Worm (Caenorhabditis elegans) whole organism, midembryonic: ENCODE data around the gene T28C6.11.

Experiments used
- T22C8.4 ChIP-seq: fragments of 200-800 bp; sonication (Bioruptor generic); IDR thresholded peaks from 2 replicates; pipeline ENCODE4 v1.3.6; 2022; ENCODE audit warnings: missing genetic modification characterization, missing compliant biosample characterization
- cog-1 ChIP-seq: sonication (generic microtip); optimal IDR thresholded peaks from 2 replicates; lab custom pipeline; 2016; ENCODE audit warnings: missing genetic modification characterization, missing compliant biosample characterization
- flt-1 ChIP-seq: fragments of 200-800 bp; sonication (Bioruptor generic); IDR thresholded peaks from 2 replicates; pipeline ENCODE4 v1.3.6; 2022; ENCODE audit warnings: missing genetic modification characterization, missing compliant biosample characterization
- klf-2 ChIP-seq: fragments of 200-800 bp; sonication (Bioruptor generic); conservative IDR thresholded peaks from 2 replicates; pipeline ENCODE4 v1.3.6; 2022; ENCODE audit warnings: missing genetic modification reagents, missing genetic modification characterization, missing compliant biosample characterization
- med-1 ChIP-seq: sonication (generic microtip); optimal IDR thresholded peaks from 2 replicates; lab custom pipeline; 2017; ENCODE audit warnings: missing genetic modification characterization, mild to moderate bottlenecking, missing compliant biosample characterization, antibody characterized with exemption, missing genetic modification reagents; ENCODE audit not compliant: insufficient read depth
- ref-1 ChIP-seq: fragments of 200-800 bp; sonication (Bioruptor generic); conservative IDR thresholded peaks from 2 replicates; pipeline ENCODE4 v1.3.6; 2022; ENCODE audit warnings: missing genetic modification reagents, missing genetic modification characterization, missing compliant biosample characterization
- tab-1 ChIP-seq: fragments of 200-800 bp; sonication (Bioruptor generic); IDR thresholded peaks from 2 replicates; pipeline ENCODE4 v1.3.6; 2022; ENCODE audit warnings: missing genetic modification characterization, missing compliant biosample characterization
- ztf-23 ChIP-seq: fragments of 200-800 bp; sonication (Bioruptor generic); IDR thresholded peaks from 2 replicates; pipeline ENCODE4 v1.3.6; 2022; ENCODE audit warnings: missing genetic modification reagents, missing genetic modification characterization, missing compliant biosample characterization
- ztf-29 ChIP-seq: fragments of 200-800 bp; sonication (Bioruptor generic); IDR thresholded peaks from 2 replicates; pipeline ENCODE4 v1.3.6; 2022; ENCODE audit warnings: missing genetic modification reagents, missing genetic modification characterization, missing compliant biosample characterization

ce11 chrIV:8844457-8844856, 4.4 kb upstream of the T28C6.11 start, which contains the start of gene T11B7.2:
- TF ChIP-seq cog-1 (tag; lab: Kevin White, UChicago) (no peak), tab-1 (GFP tag; lab: Robert Waterston, UW) (no peak), ztf-23 (GFP tag; lab: Robert Waterston, UW) (no peak), ref-1 (GFP tag; lab: Robert Waterston, UW) (no peak), T22C8.4 (GFP tag; lab: Robert Waterston, UW) (no peak), flt-1 (GFP tag; lab: Robert Waterston, UW) (no peak), med-1 (GFP tag; lab: Kevin White, UChicago) (no peak), ztf-29 (GFP tag; lab: Robert Waterston, UW) (no peak), klf-2 (GFP tag; lab: Robert Waterston, UW) (no peak)
